Fruit fly (Drosophila melanogaster): Measurements from ENCODE around the gene CG15387.

The CG15387 gene

dm6 chr2L:2238151-2238550 lies 12.1 kb upstream of the CG15387 start, which contains the start of gene Tengl3:
Gene Tengl3 (minus strand): TSS chr2L:2238251.
- no peak for TF ChIP-seq BtbVII (GFP tag; optimal IDR thresholded peaks at IDR 0.05)
- TF ChIP-seq her (GFP tag; optimal IDR thresholded peaks at IDR 0.05), result no peak
- no peak for TF ChIP-seq CG14441 (GFP tag; IDR thresholded peaks at IDR 0.05)

- no peak for TF ChIP-seq mam (GFP tag; optimal IDR thresholded peaks at IDR 0.05)
- TF ChIP-seq gsb-n (tag; optimal IDR thresholded peaks at IDR 0.05), result no peak
- peak; percentile 51 for TF ChIP-seq CG14710 (tag; optimal IDR thresholded peaks at IDR 0.05)
- no peak for TF ChIP-seq run (tag; optimal IDR thresholded peaks at IDR 0.05)
- no peak for TF ChIP-seq Lpt (GFP tag; optimal IDR thresholded peaks at IDR 0.05)
- no peak for TF ChIP-seq vfl (GFP tag; optimal IDR thresholded peaks at IDR 0.05)
- TF ChIP-seq chif (GFP tag; optimal IDR thresholded peaks at IDR 0.05), result no peak
- TF ChIP-seq CG1024 (GFP tag; IDR thresholded peaks at IDR 0.05), result no peak
- TF ChIP-seq CG17385 (GFP tag; optimal IDR thresholded peaks at IDR 0.05), result no peak
- no peak for TF ChIP-seq Mes4 (GFP tag; optimal IDR thresholded peaks at IDR 0.05)
- TF ChIP-seq Gsc (GFP tag; IDR thresholded peaks at IDR 0.05), result no peak
- TF ChIP-seq nerfin-2 (GFP tag; IDR thresholded peaks at IDR 0.05; ENCODE audit: partially characterized antibody), result peak; percentile 97
- peak; percentile 97 for TF ChIP-seq Dref (GFP tag; IDR thresholded peaks at IDR 0.05)
- no peak for TF ChIP-seq zfh1 (GFP tag; IDR thresholded peaks at IDR 0.05)
- peak; percentile 100 for TF ChIP-seq CG6689 (GFP tag; IDR thresholded peaks at IDR 0.05)
- peak; percentile 43 for TF ChIP-seq Dp (GFP tag; optimal IDR thresholded peaks at IDR 0.05)
- TF ChIP-seq CG2199 (GFP tag; IDR thresholded peaks at IDR 0.05), result no peak
- TF ChIP-seq CG3407 (GFP tag; optimal IDR thresholded peaks at IDR 0.05), result no peak
- TF ChIP-seq Nf-YC (tag; optimal IDR thresholded peaks at IDR 0.05), result no peak
- no peak for TF ChIP-seq ken (GFP tag; IDR thresholded peaks at IDR 0.05)
- no peak for TF ChIP-seq usp (GFP tag; optimal IDR thresholded peaks at IDR 0.05)
- TF ChIP-seq ftz-f1 (GFP tag; optimal IDR thresholded peaks at IDR 0.05), result no peak
- TF ChIP-seq CG30020 (tag; optimal IDR thresholded peaks at IDR 0.05), result no peak
- no peak for TF ChIP-seq insv (GFP tag; optimal IDR thresholded peaks at IDR 0.05)
- peak; percentile 96 for TF ChIP-seq Bgb (GFP tag; IDR thresholded peaks at IDR 0.05; ENCODE audit: partially characterized antibody)
- no peak for TF ChIP-seq CG3065 (GFP tag; optimal IDR thresholded peaks at IDR 0.05)
- no peak for TF ChIP-seq seq (GFP tag; IDR thresholded peaks at IDR 0.05)
- no peak for TF ChIP-seq fd64A (GFP tag; optimal IDR thresholded peaks at IDR 0.05)
- no peak for TF ChIP-seq CG13775 (GFP tag; optimal IDR thresholded peaks at IDR 0.05)
- TF ChIP-seq nom (GFP tag; optimal IDR thresholded peaks at IDR 0.05), result peak; percentile 73
- peak; percentile 80 for TF ChIP-seq row (GFP tag; IDR thresholded peaks at IDR 0.05)
- peak; percentile 99 for TF ChIP-seq HLH4C (GFP tag; IDR thresholded peaks at IDR 0.05; ENCODE audit: partially characterized antibody)
- TF ChIP-seq CG7745 (tag; optimal IDR thresholded peaks at IDR 0.05), result no peak
- TF ChIP-seq Rx (GFP tag; IDR thresholded peaks at IDR 0.05), result no peak
- no peak for TF ChIP-seq fd3F (GFP tag; optimal IDR thresholded peaks at IDR 0.05)
- no peak for TF ChIP-seq cg (GFP tag; optimal IDR thresholded peaks at IDR 0.05)
- peak; percentile 98 for TF ChIP-seq bbx (GFP tag; IDR thresholded peaks at IDR 0.05; ENCODE audit: partially characterized antibody)
- no peak for TF ChIP-seq Six4 (GFP tag; optimal IDR thresholded peaks at IDR 0.05)
- peak; percentile 97 for TF ChIP-seq tna (GFP tag; IDR thresholded peaks at IDR 0.05; ENCODE audit: partially characterized antibody)
- TF ChIP-seq Atf3 (GFP tag; optimal IDR thresholded peaks at IDR 0.05), result no peak
- no peak for TF ChIP-seq Xrp1 (GFP tag; IDR thresholded peaks at IDR 0.05)
- no peak for TF ChIP-seq zf30C (GFP tag; optimal IDR thresholded peaks at IDR 0.05)
- peak; percentile 95 for TF ChIP-seq CG7963 (GFP tag; IDR thresholded peaks at IDR 0.05; ENCODE audit: partially characterized antibody)
- no peak for TF ChIP-seq CG17359 (tag; optimal IDR thresholded peaks at IDR 0.05)
- TF ChIP-seq exex (tag; optimal IDR thresholded peaks at IDR 0.05), result no peak
- TF ChIP-seq CG18764 (GFP tag; optimal IDR thresholded peaks at IDR 0.05), result no peak
- TF ChIP-seq crc (GFP tag; optimal IDR thresholded peaks at IDR 0.05), result no peak
Measured at dm6 chr2L:2236722-2237121, 10.6 kb upstream of the CG15387 start, which contains the start of gene Sec24CD. Gene Sec24CD (minus strand): TSS chr2L:2236844.

Measured in whole organism, embryonic.